Fruit fly (Drosophila melanogaster) whole organism, embryonic: ENCODE data around the gene Dlip1.

Source experiments
- Awh ChIP-seq: fragments of 200-800 bp; sonication (Bioruptor generic); IDR thresholded peaks from 2 replicates; pipeline ENCODE4, ENCODE4 v1.3.6; 2022; ENCODE audit warnings: missing biosample characterization, missing genetic modification characterization
- CG17385 ChIP-seq: fragments of 200-800 bp; sonication (Bioruptor generic); optimal IDR thresholded peaks from 3 replicates; lab custom pipeline; 2018; ENCODE audit warnings: missing biosample characterization, mild to moderate bottlenecking, missing genetic modification characterization
- CG4424 ChIP-seq: fragments of 200-800 bp; sonication (Bioruptor generic); optimal IDR thresholded peaks from 3 replicates; lab custom pipeline; 2016; ENCODE audit warnings: missing biosample characterization, missing genetic modification characterization
- CG7963 ChIP-seq: fragments of 200-800 bp; sonication (Bioruptor generic); IDR thresholded peaks from 3 replicates; pipeline ENCODE4 v1.3.6; 2022; ENCODE audit warnings: missing biosample characterization, missing genetic modification characterization; ENCODE audit not compliant: partially characterized antibody
- CG9727 ChIP-seq: fragments of 200-800 bp; sonication (Bioruptor generic); optimal IDR thresholded peaks from 3 replicates; lab custom pipeline; 2017; ENCODE audit warnings: missing biosample characterization, mild to moderate bottlenecking, missing genetic modification characterization
- ara ChIP-seq: fragments of 200-800 bp; sonication (Bioruptor generic); IDR thresholded peaks from 2 replicates; pipeline ENCODE4 v1.3.6; 2022; ENCODE audit warnings: missing biosample characterization, missing genetic modification characterization
- lola ChIP-seq, 3 experiments: fragments of >200 bp in 2 of 3; fragments of 200-800 bp in 1 of 3; sonication (Bioruptor generic) in 1 of 3; optimal IDR thresholded peaks; 2 replicates each; lab custom pipeline; 2017 to 2019; ENCODE audit warnings: missing biosample characterization in 3 of 3, missing genetic modification characterization in 3 of 3, mild to moderate bottlenecking in 1 of 3, moderate library complexity in 1 of 3
- psq ChIP-seq: fragments of 200-800 bp; sonication (Bioruptor generic); optimal IDR thresholded peaks from 2 replicates; lab custom pipeline; 2017; ENCODE audit warnings: missing biosample characterization, missing genetic modification characterization
- sug ChIP-seq: fragments of 200-800 bp; optimal IDR thresholded peaks from 2 replicates; lab custom pipeline; 2019; ENCODE audit warnings: missing biosample characterization, mild to moderate bottlenecking, missing genetic modification characterization, moderate library complexity
- yki ChIP-seq: fragments of >200 bp; optimal IDR thresholded peaks from 3 replicates; lab custom pipeline; 2018

DNA sequence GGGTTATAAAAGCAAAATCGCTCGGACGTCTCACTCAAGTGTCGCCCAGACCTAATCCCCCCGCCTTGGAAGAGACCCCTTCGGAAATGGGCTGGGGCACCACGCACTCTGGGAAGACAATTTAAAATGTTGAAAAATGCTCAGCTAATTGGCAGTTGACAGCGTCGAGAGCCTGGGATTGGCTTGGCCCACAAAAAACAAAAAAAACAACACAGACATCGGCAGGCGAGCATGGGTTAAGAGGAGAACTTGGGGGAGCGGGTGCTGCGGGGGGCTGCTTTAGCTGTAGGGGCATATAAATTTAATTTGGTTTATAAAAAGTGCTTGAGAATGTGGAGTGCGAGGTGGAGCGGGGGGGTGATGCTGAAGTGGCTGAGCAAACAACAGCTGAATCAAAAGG lies 35.9 kb upstream of the Dlip1 start:
- TF ChIP-seq psq (no peak), CG17385 (GFP tag; lab: Kevin White, UChicago) (no peak), CG9727 (no peak), CG4424 (GFP tag; lab: Kevin White, UChicago) (no peak), lola (GFP tag; optimal IDR thresholded peaks at IDR 0.05; lab: Kevin White, UChicago) (no peak), ara (GFP tag; lab: Robert Waterston, UW) (no peak), Awh (GFP tag; lab: Robert Waterston, UW) (no peak), CG7963 (GFP tag; lab: Robert Waterston, UW) (no peak), yki (lab: Kevin White, UChicago) (no peak), sug (tag; lab: Kevin White, UChicago) (no peak)
